Worm (Caenorhabditis elegans): ENCODE measurements around the gene cutl-17.

DNA sequence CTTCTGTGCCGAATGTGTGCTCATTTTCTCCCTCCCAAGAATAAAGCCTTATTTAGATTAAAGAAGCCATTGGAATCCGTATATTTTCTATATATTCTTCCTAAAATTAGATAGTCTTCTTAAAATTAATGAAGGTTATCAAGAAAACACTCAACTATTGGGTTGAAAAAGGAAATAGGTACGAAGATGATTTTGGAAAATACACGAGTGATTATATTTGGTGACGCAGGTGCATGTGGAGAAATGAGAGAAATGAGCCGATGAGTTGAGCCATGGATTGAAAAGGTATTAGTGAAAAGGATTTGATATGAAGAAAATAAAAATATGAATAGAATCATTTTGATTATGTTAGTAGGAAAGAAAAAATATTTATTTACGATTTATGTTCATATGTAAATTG, 23.6 kb upstream of the cutl-17 start, which contains the start of gene cng-3:
- no peak for TF ChIP-seq nhr-12 (tag; optimal IDR thresholded peaks at IDR 0.05)
- TF ChIP-seq nhr-2 (tag; optimal IDR thresholded peaks at IDR 0.05), result no peak
- no peak for TF ChIP-seq pha-4 (tag; optimal IDR thresholded peaks at IDR 0.05)
- TF ChIP-seq ceh-83 (GFP tag; optimal IDR thresholded peaks at IDR 0.05), result no peak
- TF ChIP-seq elt-3 (tag; optimal IDR thresholded peaks at IDR 0.05), result no peak
- no peak for TF ChIP-seq nhr-28 (tag; optimal IDR thresholded peaks at IDR 0.05)
- no peak for TF ChIP-seq nhr-237 (tag; optimal IDR thresholded peaks at IDR 0.05)
- TF ChIP-seq unc-62 (GFP tag; optimal IDR thresholded peaks at IDR 0.05), result no peak
- no peak for TF ChIP-seq bed-3 (GFP tag; optimal IDR thresholded peaks at IDR 0.05)
- TF ChIP-seq nhr-76 (tag; optimal IDR thresholded peaks at IDR 0.05), result no peak
- TF ChIP-seq unc-39 (tag; optimal IDR thresholded peaks at IDR 0.05), result no peak
